Fruit fly (Drosophila melanogaster) S2 (cell line): Measurements from ENCODE around the gene CG18180.

Experiments used
- CG8478 ChIP-seq: fragments of >200 bp; optimal IDR thresholded peaks from 2 replicates; lab custom pipeline; 2018
- CTCF ChIP-seq, 2 experiments: fragments of >200 bp; optimal IDR thresholded peaks; 2 replicates each; lab custom pipeline; 2018

CG18180 gene

dm6 chr3L:9640713-9641112 is at the start of gene CG18180:
TSS of gene CG18180 (plus strand) at chr3L:9641013.
- no peak for TF ChIP-seq CTCF (optimal IDR thresholded peaks at IDR 0.05; lab: Kevin White, UChicago)
- TF ChIP-seq CG8478 (lab: Kevin White, UChicago): no peak

dm6 chr3L:9597464-9597863 is 43.3 kb upstream of the CG18180 start, which contains the start of gene Tmc:
TSS of gene Tmc (plus strand) at chr3L:9597764.
- TF ChIP-seq CTCF (optimal IDR thresholded peaks at IDR 0.05; lab: Kevin White, UChicago): no peak
- TF ChIP-seq CG8478 (lab: Kevin White, UChicago): no peak

dm6 chr3L:9598688-9599087 is 42.1 kb upstream of the CG18180 start, which contains the start of gene CG3222:
TSS of gene CG3222 (plus strand) at chr3L:9598988.
- no peak for TF ChIP-seq CTCF (optimal IDR thresholded peaks at IDR 0.05; lab: Kevin White, UChicago)
- TF ChIP-seq CG8478 (lab: Kevin White, UChicago): no peak

dm6 chr3L:9601225-9601624 is 39.6 kb upstream of the CG18180 start, which contains the start of the genes CG3088 and CG3306:
TSS of gene CG3088 (minus strand) at chr3L:9601325.
TSS of gene CG3306 (plus strand) at chr3L:9601523.
- TF ChIP-seq CTCF (optimal IDR thresholded peaks at IDR 0.05; lab: Kevin White, UChicago) (no peak), CG8478 (lab: Kevin White, UChicago) (no peak)

- TF ChIP-seq CG8478 (lab: Kevin White, UChicago) (no peak), CTCF (optimal IDR thresholded peaks at IDR 0.05; lab: Kevin White, UChicago) (peak; percentile 82 to 96)
These were observed 26.7 kb upstream of the CG18180 start for dm6 chr3L:9613960-9614588.

dm6 chr3L:9614589-9615442 is 26.0 kb upstream of the CG18180 start, which contains the start of gene LanB2:
TSS of gene LanB2 (plus strand) at chr3L:9614914.
- peak in 1 of 2 experiments; percentile 14 for TF ChIP-seq CTCF (optimal IDR thresholded peaks at IDR 0.05; lab: Kevin White, UChicago)
- no peak for TF ChIP-seq CG8478 (lab: Kevin White, UChicago)

dm6 chr3L:9615443-9616141 is 25.2 kb upstream of the CG18180 start:
- no peak for TF ChIP-seq CG8478 (lab: Kevin White, UChicago)
- TF ChIP-seq CTCF (optimal IDR thresholded peaks at IDR 0.05; lab: Kevin White, UChicago): no peak

- no peak for TF ChIP-seq CG8478 (lab: Kevin White, UChicago)
- TF ChIP-seq CTCF (optimal IDR thresholded peaks at IDR 0.05; lab: Kevin White, UChicago): no peak
These were observed 16.8 kb upstream of the CG18180 start, which contains the start of gene CG3335 for dm6 chr3L:9624014-9624413. TSS of gene CG3335 (plus strand) at chr3L:9624237.

dm6 chr3L:9628376-9628775 is 12.4 kb upstream of the CG18180 start, which contains the start of gene Cyp40:
TSS of gene Cyp40 (plus strand) at chr3L:9628676.
- no peak for TF ChIP-seq CTCF (optimal IDR thresholded peaks at IDR 0.05; lab: Kevin White, UChicago)
- TF ChIP-seq CG8478 (lab: Kevin White, UChicago): no peak

dm6 chr3L:9629093-9629492 is 11.7 kb upstream of the CG18180 start, which contains the start of gene Or67b:
TSS of gene Or67b (minus strand) at chr3L:9629193.
- TF ChIP-seq CTCF (optimal IDR thresholded peaks at IDR 0.05; lab: Kevin White, UChicago) (no peak), CG8478 (lab: Kevin White, UChicago) (no peak)

dm6 chr3L:9629910-9630309 is 10.9 kb upstream of the CG18180 start:
- TF ChIP-seq CTCF (optimal IDR thresholded peaks at IDR 0.05; lab: Kevin White, UChicago) (peak in 1 of 2 experiments; percentile 15), CG8478 (lab: Kevin White, UChicago) (no peak)

- TF ChIP-seq CG8478 (lab: Kevin White, UChicago) (no peak), CTCF (optimal IDR thresholded peaks at IDR 0.05; lab: Kevin White, UChicago) (no peak)
These were observed 3.0 kb upstream of the CG18180 start, which contains the start of gene CG8329 for dm6 chr3L:9637812-9638211. TSS of gene CG8329 (plus strand) at chr3L:9638112.

dm6 chr3L:9638971-9639370 is 1.8 kb upstream of the CG18180 start, which contains the start of gene CG18179:
TSS of gene CG18179 (plus strand) at chr3L:9639271.
- TF ChIP-seq CG8478 (lab: Kevin White, UChicago): no peak
- TF ChIP-seq CTCF (optimal IDR thresholded peaks at IDR 0.05; lab: Kevin White, UChicago): no peak

- TF ChIP-seq CG8478 (lab: Kevin White, UChicago) (no peak), CTCF (optimal IDR thresholded peaks at IDR 0.05; lab: Kevin White, UChicago) (no peak)
These were observed 2.9 kb downstream of the CG18180 start, which contains the start of gene CNMaR for dm6 chr3L:9643762-9644161. TSS of gene CNMaR (plus strand) at chr3L:9644109.
